Fruit fly (Drosophila melanogaster): ENCODE results near the gene CG6793.

Gene CG6793

DNA sequence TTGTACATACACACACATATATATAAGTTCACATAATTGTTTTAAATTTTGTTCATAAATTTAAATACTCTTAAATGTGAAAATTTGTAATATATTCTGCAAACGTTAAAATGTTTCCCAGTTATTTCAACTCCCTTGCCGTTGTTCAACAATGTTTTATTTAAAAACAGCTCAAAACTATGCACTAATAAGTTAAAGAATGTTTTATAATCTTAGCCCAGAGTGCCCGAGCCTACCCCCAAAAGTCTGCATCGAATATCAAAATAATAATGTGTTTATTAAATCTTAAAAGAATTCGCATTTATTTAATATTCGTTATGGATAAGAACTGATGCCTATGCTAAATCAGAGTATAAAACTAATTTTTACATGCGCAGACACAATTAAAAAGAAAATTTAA is 34.2 kb upstream of the CG6793 start:
- TF ChIP-seq CG4360 (GFP tag; IDR thresholded peaks at IDR 0.05) (no peak), zen (tag; optimal IDR thresholded peaks at IDR 0.05) (no peak), Hr3 (GFP tag; optimal IDR thresholded peaks at IDR 0.05) (no peak), CG15601 (tag; optimal IDR thresholded peaks at IDR 0.05) (peak; percentile 78), CG17912 (GFP tag; optimal IDR thresholded peaks at IDR 0.05) (no peak), crp (GFP tag; optimal IDR thresholded peaks at IDR 0.05) (no peak), stwl (tag; optimal IDR thresholded peaks at IDR 0.05) (peak; percentile 27), CG11093 (GFP tag; IDR thresholded peaks at IDR 0.05) (no peak), Mes4 (GFP tag; optimal IDR thresholded peaks at IDR 0.05) (no peak), CG2712 (tag; optimal IDR thresholded peaks at IDR 0.05) (no peak), dmrt11E (tag; optimal IDR thresholded peaks at IDR 0.05) (no peak)

DNA sequence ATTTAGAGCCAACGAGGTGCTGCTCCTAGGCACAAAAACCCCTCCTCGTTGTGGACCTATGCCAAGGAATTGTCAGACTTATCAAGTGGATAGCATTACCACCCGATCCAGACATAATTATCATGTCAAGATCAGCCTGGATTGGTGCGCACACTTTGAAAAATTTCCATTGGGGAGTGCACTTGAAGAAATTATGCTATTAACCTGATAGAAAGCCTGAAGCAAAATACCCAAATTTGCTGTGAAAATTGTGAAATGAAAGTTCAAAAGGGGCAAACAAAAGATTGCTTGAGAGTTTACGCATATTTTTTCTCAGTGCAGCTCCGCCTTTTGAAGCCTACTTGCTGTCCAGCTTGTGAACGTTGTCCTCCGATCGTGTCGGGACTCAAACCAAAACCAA is 28.5 kb upstream of the CG6793 start:
- no peak for TF ChIP-seq CG11398 (GFP tag; optimal IDR thresholded peaks at IDR 0.05)
- TF ChIP-seq shn (GFP tag; optimal IDR thresholded peaks at IDR 0.05) = no peak
- no peak for TF ChIP-seq slbo (GFP tag; IDR thresholded peaks at IDR 0.05)
- no peak for TF ChIP-seq Lhr (GFP tag; optimal IDR thresholded peaks at IDR 0.05)
- no peak for TF ChIP-seq grn (GFP tag; optimal IDR thresholded peaks at IDR 0.05)
- TF ChIP-seq gfzf (GFP tag; optimal IDR thresholded peaks at IDR 0.05) = no peak
- TF ChIP-seq CG7928 (GFP tag; optimal IDR thresholded peaks at IDR 0.05) = no peak
- no peak for TF ChIP-seq CG34224 (GFP tag; IDR thresholded peaks at IDR 0.05; ENCODE audit: partially characterized antibody)

DNA sequence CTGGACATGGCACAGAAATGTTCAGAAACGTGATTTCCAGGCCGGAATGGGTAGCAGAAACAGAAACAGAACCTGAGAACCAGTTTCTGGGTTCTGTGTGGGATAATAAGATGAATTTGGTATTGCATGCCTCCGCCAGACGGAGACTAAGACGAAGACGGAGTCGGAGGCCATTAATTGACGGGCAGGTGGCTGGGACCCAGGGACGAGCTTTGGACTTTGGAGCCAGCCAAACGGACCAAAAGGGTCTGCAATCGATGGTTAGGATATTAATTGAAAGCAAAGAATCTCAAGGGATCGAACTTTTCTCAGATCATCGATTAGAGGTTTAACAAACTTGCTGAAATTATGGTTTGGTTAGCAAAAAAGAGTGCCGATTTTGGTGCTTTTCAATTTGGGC is 27.9 kb upstream of the CG6793 start:
- no peak for TF ChIP-seq CG10274 (GFP tag; optimal IDR thresholded peaks at IDR 0.05)
- TF ChIP-seq HmgD (GFP tag; optimal IDR thresholded peaks at IDR 0.05) = no peak
- no peak for TF ChIP-seq bowl (GFP tag; IDR thresholded peaks at IDR 0.05)
- TF ChIP-seq slou (GFP tag; optimal IDR thresholded peaks at IDR 0.05) = no peak
- no peak for TF ChIP-seq CG9609 (GFP tag; optimal IDR thresholded peaks at IDR 0.05)
- TF ChIP-seq Sox102F (GFP tag; optimal IDR thresholded peaks at IDR 0.05) = no peak
- TF ChIP-seq stwl (tag; optimal IDR thresholded peaks at IDR 0.05) = no peak
- no peak for TF ChIP-seq oc (tag; optimal IDR thresholded peaks at IDR 0.05)
- TF ChIP-seq CG10979 (tag; optimal IDR thresholded peaks at IDR 0.05) = no peak
- no peak for TF ChIP-seq zen (tag; optimal IDR thresholded peaks at IDR 0.05)
- TF ChIP-seq Six4 (GFP tag; optimal IDR thresholded peaks at IDR 0.05) = no peak
- TF ChIP-seq CG4707 (GFP tag; optimal IDR thresholded peaks at IDR 0.05) = no peak
- TF ChIP-seq Adf1 (GFP tag; IDR thresholded peaks at IDR 0.05) = no peak
- TF ChIP-seq nom (GFP tag; optimal IDR thresholded peaks at IDR 0.05) = peak; percentile 74
- peak; percentile 45 for TF ChIP-seq Ets65A (GFP tag)
- no peak for TF ChIP-seq Bgb (GFP tag; IDR thresholded peaks at IDR 0.05; ENCODE audit: partially characterized antibody)
- TF ChIP-seq chinmo (GFP tag; IDR thresholded peaks at IDR 0.05; ENCODE audit: partially characterized antibody) = no peak
- TF ChIP-seq B-H1 (GFP tag; IDR thresholded peaks at IDR 0.05) = no peak

DNA sequence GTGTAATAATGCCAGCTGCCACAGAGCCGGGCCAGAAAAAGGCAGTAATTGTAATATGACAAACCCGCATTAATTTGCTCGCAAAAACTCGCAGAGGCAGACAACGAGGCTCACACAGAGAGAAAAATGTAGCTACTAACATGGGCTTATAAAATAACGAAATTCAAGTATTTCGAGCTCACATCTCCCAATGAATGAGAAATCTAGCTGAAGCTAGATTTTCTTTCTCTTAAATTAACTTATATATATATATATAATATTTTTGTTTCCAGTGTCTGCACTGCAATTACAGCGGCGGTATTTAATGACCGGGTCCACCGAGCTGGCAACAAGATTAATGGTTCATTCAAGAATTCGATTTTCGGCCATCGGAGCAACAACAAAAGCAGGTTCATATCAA is 26.0 kb upstream of the CG6793 start:
- no peak for TF ChIP-seq dmrt99B (tag; optimal IDR thresholded peaks at IDR 0.05)
- TF ChIP-seq Drgx (GFP tag; IDR thresholded peaks at IDR 0.05) = peak; percentile 71
- TF ChIP-seq CG8924 (tag; optimal IDR thresholded peaks at IDR 0.05) = no peak
- no peak for TF ChIP-seq Blimp-1 (GFP tag; optimal IDR thresholded peaks at IDR 0.05)
- TF ChIP-seq BEAF-32 (GFP tag; optimal IDR thresholded peaks at IDR 0.05) = no peak
- peak; percentile 54 for TF ChIP-seq lbe (GFP tag; optimal IDR thresholded peaks at IDR 0.05)
- TF ChIP-seq corto (GFP tag; optimal IDR thresholded peaks at IDR 0.05) = peak; percentile 10
